Worm (Caenorhabditis elegans) whole organism, late embryonic: ENCODE data around the gene dhs-18.

Experiments
- C38D4.7 ChIP-seq: fragments of 200-800 bp; sonication (Bioruptor generic); optimal IDR thresholded peaks from 2 replicates; lab custom pipeline; 2018; ENCODE audit warnings: mild to moderate bottlenecking, missing genetic modification characterization, moderate library complexity, missing compliant biosample characterization
- T23F11.4 ChIP-seq: fragments of 200-800 bp; sonication (Bioruptor generic); optimal IDR thresholded peaks from 2 replicates; lab custom pipeline; 2018; ENCODE audit warnings: mild to moderate bottlenecking, missing genetic modification characterization, missing compliant biosample characterization
- Y22D7AL.16 ChIP-seq: sonication (generic microtip); optimal IDR thresholded peaks from 2 replicates; lab custom pipeline; 2016; ENCODE audit warnings: missing genetic modification characterization, missing compliant biosample characterization
- ama-1 ChIP-seq: fragments of 150-350 bp; optimal IDR thresholded peaks from 2 replicates; lab custom pipeline; 2014
- ceh-14 ChIP-seq: sonication (generic microtip); optimal IDR thresholded peaks from 2 replicates; lab custom pipeline; 2016; ENCODE audit warnings: missing genotype, missing genetic modification characterization, missing compliant biosample characterization
- ceh-18 ChIP-seq: sonication (generic microtip); optimal IDR thresholded peaks from 2 replicates; lab custom pipeline; 2016; ENCODE audit warnings: missing genetic modification characterization, missing compliant biosample characterization
- ceh-2 ChIP-seq: sonication (generic microtip); optimal IDR thresholded peaks from 2 replicates; lab custom pipeline; 2016; ENCODE audit warnings: missing genotype, missing genetic modification characterization, missing compliant biosample characterization
- ceh-22 ChIP-seq: sonication (generic microtip); optimal IDR thresholded peaks from 2 replicates; lab custom pipeline; 2017; ENCODE audit warnings: missing biosample characterization, missing genetic modification characterization
- ceh-31 ChIP-seq: sonication (generic microtip); optimal IDR thresholded peaks from 2 replicates; lab custom pipeline; 2016; ENCODE audit warnings: missing genetic modification characterization, missing compliant biosample characterization
- ceh-34 ChIP-seq: sonication (generic microtip); optimal IDR thresholded peaks from 2 replicates; lab custom pipeline; 2016; ENCODE audit warnings: mild to moderate bottlenecking, missing genetic modification characterization, missing compliant biosample characterization
- ceh-9 ChIP-seq: sonication (generic microtip); optimal IDR thresholded peaks from 2 replicates; lab custom pipeline; 2016; ENCODE audit warnings: mild to moderate bottlenecking, missing genetic modification characterization, inconsistent platforms, missing compliant biosample characterization
- dmd-4 ChIP-seq: sonication (generic microtip); optimal IDR thresholded peaks from 2 replicates; lab custom pipeline; 2016; ENCODE audit warnings: borderline replicate concordance, missing genetic modification characterization, missing compliant biosample characterization
- elt-2 ChIP-seq: sonication (generic microtip); optimal IDR thresholded peaks from 2 replicates; lab custom pipeline; 2016; ENCODE audit warnings: missing genetic modification reagents, missing genetic modification characterization, missing compliant biosample characterization
- elt-4 ChIP-seq: sonication (generic microtip); optimal IDR thresholded peaks from 2 replicates; lab custom pipeline; 2016; ENCODE audit warnings: missing genetic modification characterization, missing compliant biosample characterization
- ets-4 ChIP-seq: sonication (generic microtip); optimal IDR thresholded peaks from 2 replicates; lab custom pipeline; 2016; ENCODE audit warnings: missing genetic modification characterization, missing compliant biosample characterization
- fkh-6 ChIP-seq: sonication (generic microtip); optimal IDR thresholded peaks from 2 replicates; lab custom pipeline; 2016; ENCODE audit warnings: missing genetic modification characterization, missing compliant biosample characterization
- gmeb-2 ChIP-seq: sonication (generic microtip); optimal IDR thresholded peaks from 2 replicates; lab custom pipeline; 2016; ENCODE audit warnings: missing genetic modification characterization, inconsistent platforms, missing compliant biosample characterization
- hlh-13 ChIP-seq: fragments of 200-800 bp; sonication (Bioruptor generic); optimal IDR thresholded peaks from 2 replicates; lab custom pipeline; 2018; ENCODE audit warnings: mild to moderate bottlenecking, missing genetic modification characterization, missing compliant biosample characterization
- hlh-15 ChIP-seq: sonication (generic microtip); optimal IDR thresholded peaks from 2 replicates; lab custom pipeline; 2016; ENCODE audit warnings: missing genetic modification characterization, missing compliant biosample characterization
- hlh-6 ChIP-seq: sonication (generic microtip); optimal IDR thresholded peaks from 2 replicates; lab custom pipeline; 2016; ENCODE audit warnings: missing genotype, missing genetic modification characterization, missing compliant biosample characterization
- hlh-8 ChIP-seq: sonication (generic microtip); optimal IDR thresholded peaks from 2 replicates; lab custom pipeline; 2016; ENCODE audit warnings: missing genotype, missing genetic modification characterization, missing compliant biosample characterization
- lim-6 ChIP-seq: sonication (generic microtip); optimal IDR thresholded peaks from 2 replicates; lab custom pipeline; 2016; ENCODE audit warnings: missing genetic modification characterization, missing compliant biosample characterization
- madf-2 ChIP-seq: sonication (generic microtip); optimal IDR thresholded peaks from 2 replicates; lab custom pipeline; 2017; ENCODE audit warnings: missing genetic modification characterization, missing compliant biosample characterization
- mec-3 ChIP-seq: sonication (generic microtip); optimal IDR thresholded peaks from 2 replicates; lab custom pipeline; 2016; ENCODE audit warnings: borderline replicate concordance, missing genetic modification characterization, missing compliant biosample characterization
- nhr-11 ChIP-seq: fragments of 150-350 bp; optimal IDR thresholded peaks from 2 replicates; lab custom pipeline; 2014; ENCODE audit warnings: missing biosample characterization, missing genetic modification characterization
- pag-3 ChIP-seq: sonication (generic microtip); optimal IDR thresholded peaks from 2 replicates; lab custom pipeline; 2016; ENCODE audit warnings: missing compliant biosample characterization, missing genetic modification characterization, borderline replicate concordance
- pha-2 ChIP-seq: sonication (generic microtip); optimal IDR thresholded peaks from 2 replicates; lab custom pipeline; 2017; ENCODE audit warnings: mild to moderate bottlenecking, missing genetic modification characterization, missing compliant biosample characterization
- pha-4 ChIP-seq: fragments of 150-350 bp; optimal IDR thresholded peaks from 2 replicates; lab custom pipeline; 2018; ENCODE audit warnings: missing biosample characterization, missing genetic modification reagents, missing genetic modification characterization
- pros-1 ChIP-seq: fragments of 150-350 bp; optimal IDR thresholded peaks from 2 replicates; lab custom pipeline; 2014; ENCODE audit warnings: missing biosample characterization, missing genetic modification reagents, missing genetic modification characterization
- ref-2 ChIP-seq: sonication (generic microtip); optimal IDR thresholded peaks from 2 replicates; lab custom pipeline; 2016; ENCODE audit warnings: missing genetic modification characterization, missing compliant biosample characterization
- sdc-2 ChIP-seq: sonication (generic microtip); optimal IDR thresholded peaks from 2 replicates; lab custom pipeline; 2016; ENCODE audit warnings: missing genotype, missing genetic modification characterization, missing compliant biosample characterization
- syd-9 ChIP-seq: sonication (generic microtip); optimal IDR thresholded peaks from 2 replicates; lab custom pipeline; 2016; ENCODE audit warnings: mild to moderate bottlenecking, missing genetic modification characterization, moderate library complexity, missing compliant biosample characterization
- tbx-2 ChIP-seq: sonication (generic microtip); optimal IDR thresholded peaks from 2 replicates; lab custom pipeline; 2016; ENCODE audit warnings: missing genetic modification characterization, missing compliant biosample characterization
- ttx-3 ChIP-seq: sonication (generic microtip); optimal IDR thresholded peaks from 2 replicates; lab custom pipeline; 2016; ENCODE audit warnings: missing genetic modification reagents, missing genetic modification characterization, missing compliant biosample characterization
- unc-42 ChIP-seq: sonication (generic microtip); optimal IDR thresholded peaks from 2 replicates; lab custom pipeline; 2016; ENCODE audit warnings: missing genotype, missing genetic modification characterization, missing compliant biosample characterization
- zip-5 ChIP-seq: sonication (generic microtip); optimal IDR thresholded peaks from 2 replicates; lab custom pipeline; 2016; ENCODE audit warnings: missing genetic modification characterization, missing compliant biosample characterization

dhs-18 gene

DNA sequence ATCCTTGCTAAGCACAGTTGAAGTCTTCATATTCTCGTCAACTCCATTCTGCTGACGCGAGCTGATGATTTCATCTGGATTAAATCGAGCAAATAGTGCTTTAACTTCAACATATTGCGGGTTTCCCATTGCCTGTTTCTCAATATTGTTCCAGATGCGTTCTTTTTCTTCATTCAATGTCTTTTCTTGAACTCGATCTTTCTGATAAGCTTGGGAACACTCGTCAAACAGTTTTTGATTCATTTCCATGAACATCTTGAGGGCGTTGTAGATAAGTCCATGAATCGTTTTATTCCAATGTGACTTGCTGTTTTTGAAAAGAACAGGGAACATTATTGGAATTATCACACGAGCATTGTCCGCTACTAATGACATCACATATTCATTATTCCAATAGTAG lies 18.9 kb downstream of the dhs-18 start:
- TF ChIP-seq ceh-14 (tag; lab: Kevin White, UChicago) (no peak), fkh-6 (no peak), gmeb-2 (tag; lab: Kevin White, UChicago) (no peak), ceh-9 (tag; lab: Kevin White, UChicago) (no peak), unc-42 (tag; lab: Kevin White, UChicago) (no peak), madf-2 (no peak), ama-1 (lab: Kevin White, UChicago) (no peak), hlh-13 (GFP tag; lab: Kevin White, UChicago) (no peak)
- TF ChIP-seq, all 69 proteins: peak for 0

DNA sequence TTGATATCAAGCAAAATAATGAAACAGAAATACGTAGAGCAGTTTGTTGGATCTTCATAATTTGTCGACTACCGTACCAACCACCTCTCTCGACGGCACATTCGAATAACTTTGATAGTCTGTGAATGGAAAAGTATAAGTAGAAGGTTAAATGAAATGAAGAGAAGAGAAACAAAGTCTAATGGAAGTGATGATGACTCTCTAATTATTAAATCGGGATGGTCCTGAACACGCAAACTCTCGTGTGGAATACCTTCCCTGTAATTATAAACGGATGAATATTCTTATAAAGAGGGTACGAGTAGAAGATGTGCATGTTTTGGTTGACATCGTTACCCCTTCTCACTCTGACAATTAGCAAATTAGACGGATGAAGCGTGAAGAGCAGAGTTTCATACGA lies 23.8 kb downstream of the dhs-18 start, which contains the start of the genes C13G3.12 and hot-6:
C13G3.12 (minus strand) TSS at position 101 of the 400 bp plus-strand sequence.
hot-6 (minus strand) TSS at position 121 of the 400 bp plus-strand sequence.
- no peak for TF ChIP-seq hlh-6
- no peak for TF ChIP-seq ceh-18 (tag; lab: Kevin White, UChicago)

DNA sequence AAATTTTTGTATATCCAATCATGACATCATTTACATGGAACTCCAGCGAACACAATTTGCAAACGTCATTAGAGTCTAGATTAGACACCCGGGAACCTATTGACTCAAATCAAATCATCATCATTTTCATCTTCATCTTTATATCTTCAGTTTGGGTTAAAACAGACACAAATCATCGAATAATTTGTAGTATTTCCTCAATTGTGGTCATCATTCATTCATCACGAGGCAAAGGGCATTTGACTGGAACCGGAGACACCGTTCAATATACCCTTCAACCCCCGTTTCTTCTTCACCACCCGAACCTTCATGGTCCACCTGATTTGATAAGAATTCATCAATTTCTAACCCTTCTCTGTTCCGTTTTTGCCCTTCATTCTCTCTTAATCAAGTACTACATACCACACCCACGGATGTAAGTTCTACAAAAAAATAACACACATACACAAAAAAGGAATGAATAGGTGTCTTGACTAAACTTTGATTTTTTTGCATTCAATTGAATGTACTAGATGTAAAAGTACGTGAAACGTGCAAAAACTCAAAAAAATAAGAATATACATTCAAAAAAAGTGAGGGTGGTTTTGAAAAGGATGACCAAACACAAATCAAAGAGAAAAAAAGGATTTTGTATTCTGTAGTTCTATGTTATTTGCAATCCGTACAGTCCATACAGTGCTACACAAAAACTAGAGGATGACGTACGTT lies 29.6 kb downstream of the dhs-18 start:
- no peak for TF ChIP-seq pha-4 (tag; lab: Kevin White, UChicago)
- TF ChIP-seq ceh-18 (tag; lab: Kevin White, UChicago): no peak
- TF ChIP-seq sdc-2 (tag; lab: Kevin White, UChicago): no peak
- no peak for TF ChIP-seq pha-2 (tag; lab: Kevin White, UChicago)
- TF ChIP-seq ref-2 (tag; lab: Kevin White, UChicago): no peak
- TF ChIP-seq elt-4: no peak
- TF ChIP-seq lim-6 (tag; lab: Kevin White, UChicago): no peak
- no peak for TF ChIP-seq syd-9 (tag; lab: Kevin White, UChicago)
- TF ChIP-seq tbx-2: no peak
- no peak for TF ChIP-seq pag-3 (tag; lab: Kevin White, UChicago)
- no peak for TF ChIP-seq ceh-22
- TF ChIP-seq ama-1 (lab: Kevin White, UChicago): no peak
- no peak for TF ChIP-seq ceh-34
- no peak for TF ChIP-seq zip-5 (tag; lab: Kevin White, UChicago)
- no peak for TF ChIP-seq ttx-3 (tag; lab: Kevin White, UChicago)
- no peak for TF ChIP-seq C38D4.7 (GFP tag; lab: Kevin White, UChicago)
- TF ChIP-seq nhr-11 (tag; lab: Kevin White, UChicago): no peak
- TF ChIP-seq elt-2 (tag; lab: Kevin White, UChicago): no peak
- no peak for TF ChIP-seq T23F11.4 (GFP tag; lab: Kevin White, UChicago)

DNA sequence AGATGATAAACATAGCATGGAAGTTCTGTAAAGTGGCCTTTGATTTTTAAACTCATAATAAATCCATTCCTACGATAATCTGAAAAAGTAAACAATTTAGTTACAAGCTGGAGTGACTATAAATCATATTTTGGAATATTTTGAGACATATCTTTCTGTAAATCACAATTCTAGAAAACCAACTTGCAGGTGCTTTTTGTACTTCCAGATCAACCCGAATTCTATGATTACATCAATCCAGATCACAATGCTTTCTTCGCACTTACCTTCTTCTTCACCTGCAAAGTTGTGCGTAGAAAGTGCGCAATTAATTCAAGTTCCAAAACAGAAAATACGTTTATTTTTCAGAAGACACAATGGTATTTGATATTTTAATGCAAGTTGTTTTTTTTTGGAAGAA lies 31.9 kb downstream of the dhs-18 start:
- TF ChIP-seq mec-3 (tag; lab: Kevin White, UChicago) (no peak), hlh-8 (no peak)

DNA sequence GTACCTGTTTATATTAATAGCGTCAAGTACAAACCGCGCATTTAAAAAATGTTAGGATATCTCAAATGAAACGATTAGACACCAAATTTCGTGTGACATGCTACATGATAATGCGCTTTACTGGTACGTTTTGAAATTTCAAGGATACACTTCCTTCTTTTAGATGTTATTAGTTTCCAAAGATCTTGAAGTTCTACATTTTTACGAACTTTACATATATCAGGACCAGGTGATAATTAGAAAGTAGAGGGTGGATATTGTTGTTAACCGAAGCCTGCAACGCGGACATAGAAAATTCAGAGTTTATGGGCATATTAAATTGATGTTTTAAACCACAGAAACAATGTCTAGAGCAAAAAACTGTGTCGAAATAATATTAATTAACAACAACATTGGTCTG lies 33.5 kb downstream of the dhs-18 start:
- TF ChIP-seq ets-4 (tag; lab: Kevin White, UChicago) (no peak), madf-2 (no peak), ceh-18 (tag; lab: Kevin White, UChicago) (no peak), pros-1 (tag; lab: Kevin White, UChicago) (no peak), gmeb-2 (tag; lab: Kevin White, UChicago) (no peak), hlh-6 (no peak), ceh-31 (no peak), lim-6 (tag; lab: Kevin White, UChicago) (no peak), C38D4.7 (GFP tag; lab: Kevin White, UChicago) (no peak), hlh-15 (no peak), Y22D7AL.16 (tag; lab: Kevin White, UChicago) (no peak), dmd-4 (tag; lab: Kevin White, UChicago) (no peak), pha-4 (tag; lab: Kevin White, UChicago) (no peak), ceh-2 (tag; lab: Kevin White, UChicago) (no peak)
